Worm (Caenorhabditis elegans) whole organism, L4 larva: ENCODE results near the gene sru-48.
A peak's percentile ranks its signal among the peaks of the same experiment; 100 is the strongest.

Experiments used
- D1046.2 ChIP-seq: fragments of 200-800 bp; sonication (Bioruptor generic); IDR thresholded peaks from 2 replicates; pipeline ENCODE4 v1.3.6; 2022; ENCODE audit warnings: missing genetic modification characterization, missing compliant biosample characterization
- F49E8.2 ChIP-seq: sonication (generic microtip); optimal IDR thresholded peaks from 2 replicates; lab custom pipeline; 2016; ENCODE audit warnings: missing compliant biosample characterization, mild to moderate bottlenecking, missing genetic modification characterization, borderline replicate concordance
- R02D3.7 ChIP-seq: fragments of 150-350 bp; sonication (generic microtip); optimal IDR thresholded peaks from 3 replicates; lab custom pipeline; 2014; ENCODE audit warnings: missing biosample characterization, missing genetic modification characterization
- T26A8.4 ChIP-seq: fragments of 200-800 bp; sonication (Bioruptor generic); IDR thresholded peaks from 2 replicates; pipeline ENCODE4 v1.3.6; 2022; ENCODE audit warnings: missing genetic modification characterization, missing compliant biosample characterization
- Y75B8A.6 ChIP-seq: fragments of 200-800 bp; sonication (Bioruptor generic); IDR thresholded peaks from 2 replicates; pipeline ENCODE4 v1.3.6; 2022; ENCODE audit warnings: missing genetic modification reagents, missing genetic modification characterization, missing compliant biosample characterization
- aha-1 ChIP-seq: fragments of 150-350 bp; peaks from one replicate; lab custom pipeline; 2014; ENCODE audit warnings: missing biosample characterization, missing genetic modification characterization
- attf-4 ChIP-seq: sonication (generic microtip); optimal IDR thresholded peaks from 3 replicates; lab custom pipeline; 2017; ENCODE audit warnings: missing biosample characterization, missing genetic modification characterization
- ces-1 ChIP-seq: fragments of 150-350 bp; sonication (generic microtip); optimal IDR thresholded peaks from 4 replicates; lab custom pipeline; 2014; ENCODE audit warnings: missing biosample characterization, missing genetic modification reagents, missing genetic modification characterization
- ctbp-1 ChIP-seq: fragments of 200-800 bp; sonication (Bioruptor generic); IDR thresholded peaks from 2 replicates; pipeline ENCODE4 v1.3.6; 2022; ENCODE audit warnings: missing genetic modification reagents, missing genetic modification characterization, missing compliant biosample characterization
- daf-12 ChIP-seq: fragments of 150-350 bp; optimal IDR thresholded peaks from 2 replicates; lab custom pipeline; 2014; ENCODE audit warnings: missing biosample characterization, missing genetic modification reagents, missing genetic modification characterization
- daf-16 ChIP-seq, 3 experiments: sonication (generic microtip); optimal IDR thresholded peaks; 2 replicates each; lab custom pipeline; 2016 to 2017; ENCODE audit warnings: missing genetic modification characterization in 3 of 3, missing genetic modification reagents in 3 of 3, mild to moderate bottlenecking in 2 of 3, missing compliant biosample characterization in 2 of 3, missing biosample characterization in 1 of 3, moderate library complexity in 1 of 3
- dmd-6 ChIP-seq: fragments of 200-800 bp; sonication (Bioruptor generic); IDR thresholded peaks from 2 replicates; pipeline ENCODE4 v1.3.6; 2022; ENCODE audit warnings: missing genetic modification reagents, missing genetic modification characterization, missing compliant biosample characterization
- dve-1 ChIP-seq: sonication (generic microtip); optimal IDR thresholded peaks from 2 replicates; lab custom pipeline; 2017; ENCODE audit warnings: antibody characterized with exemption, mild to moderate bottlenecking, missing genetic modification characterization, missing compliant biosample characterization; ENCODE audit not compliant: insufficient read depth
- egl-43 ChIP-seq: fragments of 200-800 bp; sonication (Bioruptor generic); IDR thresholded peaks from 2 replicates; pipeline ENCODE4 v1.3.6; 2022; ENCODE audit warnings: missing genetic modification reagents, missing genetic modification characterization, missing compliant biosample characterization
- fkh-10 ChIP-seq: fragments of 150-350 bp; optimal IDR thresholded peaks from 2 replicates; lab custom pipeline; 2014; ENCODE audit warnings: missing biosample characterization, missing genetic modification reagents, missing genetic modification characterization
- fos-1 ChIP-seq: fragments of 150-350 bp; optimal IDR thresholded peaks from 2 replicates; lab custom pipeline; 2014; ENCODE audit warnings: missing biosample characterization, missing genetic modification characterization
- hlh-11 ChIP-seq: fragments of 200-800 bp; sonication (Bioruptor generic); optimal IDR thresholded peaks from 2 replicates; lab custom pipeline; 2018; ENCODE audit warnings: mild to moderate bottlenecking, missing genetic modification characterization, missing compliant biosample characterization
- jun-1 ChIP-seq: fragments of 150-350 bp; optimal IDR thresholded peaks from 2 replicates; lab custom pipeline; 2014; ENCODE audit warnings: missing biosample characterization, missing genetic modification reagents, missing genetic modification characterization
- lim-7 ChIP-seq: fragments of 200-800 bp; sonication (Bioruptor generic); IDR thresholded peaks from 2 replicates; pipeline ENCODE4 v1.3.6; 2022; ENCODE audit warnings: missing genetic modification characterization, missing compliant biosample characterization
- lin-13 ChIP-seq: fragments of 150-350 bp; optimal IDR thresholded peaks from 2 replicates; lab custom pipeline; 2014; ENCODE audit warnings: missing biosample characterization, missing genetic modification reagents, missing genetic modification characterization
- lin-38 ChIP-seq: fragments of 200-800 bp; sonication (Bioruptor generic); IDR thresholded peaks from 2 replicates; pipeline ENCODE4 v1.3.6; 2022; ENCODE audit warnings: missing genetic modification reagents, missing genetic modification characterization, missing compliant biosample characterization
- lir-3 ChIP-seq: sonication (generic microtip); optimal IDR thresholded peaks from 2 replicates; lab custom pipeline; 2016; ENCODE audit warnings: mild to moderate bottlenecking, missing genetic modification characterization, missing compliant biosample characterization
- madf-5 ChIP-seq, 2 experiments: fragments of 200-800 bp; sonication (Bioruptor generic); IDR thresholded peaks; 2 replicates each; pipeline ENCODE4 v1.3.6; 2022; ENCODE audit warnings: missing compliant biosample characterization in 2 of 2, missing genetic modification characterization in 2 of 2
- madf-9 ChIP-seq: fragments of 200-800 bp; sonication (Bioruptor generic); conservative IDR thresholded peaks from 2 replicates; pipeline ENCODE4 v1.3.6; 2022; ENCODE audit warnings: missing genetic modification reagents, missing genetic modification characterization, missing compliant biosample characterization
- mdl-1 ChIP-seq, 2 experiments: fragments of 150-350 bp in 1 of 2; sonication (generic microtip) in 1 of 2; optimal IDR thresholded peaks; 2 replicates each; lab custom pipeline; 2014 to 2017; ENCODE audit warnings: missing biosample characterization in 2 of 2, missing genetic modification characterization in 2 of 2
- mep-1 ChIP-seq: fragments of 150-350 bp; sonication (generic microtip); optimal IDR thresholded peaks from 3 replicates; lab custom pipeline; 2014; ENCODE audit warnings: missing biosample characterization, missing genetic modification characterization
- mes-2 ChIP-seq: sonication (generic microtip); optimal IDR thresholded peaks from 2 replicates; lab custom pipeline; 2016; ENCODE audit warnings: missing genotype, mild to moderate bottlenecking, missing genetic modification characterization, missing compliant biosample characterization; ENCODE audit not compliant: poor library complexity, severe bottlenecking
- mxl-2 ChIP-seq: fragments of 200-800 bp; sonication (Bioruptor generic); conservative IDR thresholded peaks from 2 replicates; pipeline ENCODE4 v1.3.6; 2022; ENCODE audit warnings: missing genetic modification reagents, missing genetic modification characterization, missing compliant biosample characterization
- mxl-3 ChIP-seq: fragments of 200-800 bp; sonication (Bioruptor generic); optimal IDR thresholded peaks from 2 replicates; lab custom pipeline; 2018; ENCODE audit warnings: mild to moderate bottlenecking, missing genetic modification characterization, missing compliant biosample characterization
- nhr-102 ChIP-seq: sonication (generic microtip); optimal IDR thresholded peaks from 2 replicates; lab custom pipeline; 2016; ENCODE audit warnings: mild to moderate bottlenecking, missing genetic modification characterization, moderate library complexity, missing compliant biosample characterization
- nhr-111 ChIP-seq: fragments of 200-800 bp; sonication (Bioruptor generic); optimal IDR thresholded peaks from 2 replicates; lab custom pipeline; 2018; ENCODE audit warnings: mild to moderate bottlenecking, missing genetic modification characterization, missing compliant biosample characterization
- nhr-28 ChIP-seq: fragments of 150-350 bp; optimal IDR thresholded peaks from 2 replicates; lab custom pipeline; 2014; ENCODE audit warnings: missing biosample characterization, missing genetic modification characterization
- pha-4 ChIP-seq, 2 experiments: fragments of 150-350 bp in 1 of 2; fragments of 200-800 bp in 1 of 2; sonication (Bioruptor generic) in 1 of 2; IDR thresholded peaks in 1 of 2; optimal IDR thresholded peaks in 1 of 2; 2 replicates each; pipeline versions ENCODE4 v1.3.6 to Lab custom; 2014 to 2022; ENCODE audit warnings: missing genetic modification characterization in 2 of 2, missing genetic modification reagents in 2 of 2, missing biosample characterization in 1 of 2, missing compliant biosample characterization in 1 of 2
- php-3 ChIP-seq: fragments of 200-800 bp; sonication (Bioruptor generic); IDR thresholded peaks from 2 replicates; pipeline ENCODE4 v1.3.6; 2022; ENCODE audit warnings: missing genetic modification reagents, missing genetic modification characterization, missing compliant biosample characterization
- pqm-1 ChIP-seq: sonication (generic microtip); optimal IDR thresholded peaks from 2 replicates; lab custom pipeline; 2017; ENCODE audit warnings: missing biosample characterization, missing genetic modification characterization
- set-16 ChIP-seq: fragments of 200-800 bp; sonication (Bioruptor generic); IDR thresholded peaks from 2 replicates; pipeline ENCODE4 v1.3.6; 2022; ENCODE audit warnings: missing genetic modification reagents, missing genetic modification characterization, missing compliant biosample characterization
- skn-1 ChIP-seq: fragments of 150-350 bp; optimal IDR thresholded peaks from 2 replicates; lab custom pipeline; 2014; ENCODE audit warnings: missing biosample characterization, missing genetic modification characterization
- snpc-4 ChIP-seq: fragments of 150-350 bp; optimal IDR thresholded peaks from 2 replicates; lab custom pipeline; 2014; ENCODE audit warnings: missing biosample characterization, missing genetic modification characterization
- unc-62 ChIP-seq, 3 experiments: fragments of 150-350 bp in 1 of 3; sonication (generic microtip); optimal IDR thresholded peaks in 2 of 3; peaks in 1 of 3; 1 replicate in 1 of 3; 2 replicates in 2 of 3; lab custom pipeline; 2014 to 2017; ENCODE audit warnings: missing biosample characterization in 3 of 3, missing genetic modification characterization in 3 of 3, missing genetic modification reagents in 3 of 3, missing genotype in 1 of 3
- vab-7 ChIP-seq: fragments of 200-800 bp; sonication (Bioruptor generic); IDR thresholded peaks from 2 replicates; pipeline ENCODE4 v1.3.6; 2022; ENCODE audit warnings: missing genetic modification reagents, missing genetic modification characterization, missing compliant biosample characterization
- zag-1 ChIP-seq: fragments of 150-350 bp; optimal IDR thresholded peaks from 2 replicates; lab custom pipeline; 2014; ENCODE audit warnings: missing biosample characterization, missing genetic modification characterization
- zip-2 ChIP-seq: fragments of 150-350 bp; optimal IDR thresholded peaks from 2 replicates; lab custom pipeline; 2014; ENCODE audit warnings: missing biosample characterization, missing genetic modification characterization
- ztf-7 ChIP-seq: fragments of 150-350 bp; optimal IDR thresholded peaks from 2 replicates; lab custom pipeline; 2014; ENCODE audit warnings: missing biosample characterization, missing genetic modification characterization

sru-48 gene

ce11 chrX:5210524-5210923 is 30.6 kb downstream of the sru-48 start (continued):
- TF ChIP-seq unc-62 (GFP tag; optimal IDR thresholded peaks at IDR 0.05 in 1 of 2; lab: Kevin White, UChicago) (peak in 1 of 2 experiments; percentile 56), unc-62 (tag; optimal IDR thresholded peaks at IDR 0.05; lab: Kevin White, UChicago) (no peak), lir-3 (tag; lab: Kevin White, UChicago) (no peak), lin-38 (GFP tag; lab: Robert Waterston, UW) (no peak), snpc-4 (no peak), madf-5 (GFP tag; IDR thresholded peaks at IDR 0.05; lab: Robert Waterston, UW) (no peak), pqm-1 (no peak), nhr-102 (tag; lab: Kevin White, UChicago) (no peak), D1046.2 (GFP tag; lab: Robert Waterston, UW) (no peak), ztf-7 (tag; lab: Kevin White, UChicago) (no peak), egl-43 (GFP tag; lab: Robert Waterston, UW) (no peak), mes-2 (tag; lab: Kevin White, UChicago) (peak; percentile 11), F49E8.2 (tag; lab: Kevin White, UChicago) (no peak)

- TF ChIP-seq daf-12 (tag; lab: Kevin White, UChicago) (no peak), hlh-11 (tag; lab: Kevin White, UChicago) (peak; percentile 46), aha-1 (tag; lab: Kevin White, UChicago) (peak; percentile 82), skn-1 (tag; lab: Kevin White, UChicago) (no peak), nhr-28 (peak; percentile 30), pha-4 (GFP tag; IDR thresholded peaks at IDR 0.05; lab: Robert Waterston, UW) (no peak), pha-4 (tag; optimal IDR thresholded peaks at IDR 0.05; lab: Kevin White, UChicago) (no peak), lin-13 (GFP tag; lab: Kevin White, UChicago) (no peak), dve-1 (tag; lab: Kevin White, UChicago) (peak; percentile 28), fkh-10 (GFP tag; lab: Kevin White, UChicago) (no peak), dmd-6 (GFP tag; lab: Robert Waterston, UW) (peak; percentile 36), set-16 (GFP tag; lab: Robert Waterston, UW) (no peak), ctbp-1 (GFP tag; lab: Robert Waterston, UW) (no peak), daf-16 (GFP tag; optimal IDR thresholded peaks at IDR 0.05; lab: Kevin White, UChicago) (no peak), daf-16 (tag; optimal IDR thresholded peaks at IDR 0.05; lab: Kevin White, UChicago) (peak; percentile 6), madf-9 (no peak), mxl-3 (GFP tag; lab: Kevin White, UChicago) (peak; percentile 34)
These were observed 31.1 kb downstream of the sru-48 start for ce11 chrX:5210927-5211655.

ce11 chrX:5213032-5213431 is 33.1 kb downstream of the sru-48 start:
- TF ChIP-seq ces-1 (GFP tag; lab: Kevin White, UChicago), result peak; percentile 23
- TF ChIP-seq nhr-28, result peak; percentile 72
- TF ChIP-seq fos-1, result no peak
- no peak for TF ChIP-seq Y75B8A.6
- TF ChIP-seq mes-2 (tag; lab: Kevin White, UChicago), result peak; percentile 23
- peak; percentile 32 for TF ChIP-seq aha-1 (tag; lab: Kevin White, UChicago)

ce11 chrX:5213565-5213964 is 33.6 kb downstream of the sru-48 start:
- TF ChIP-seq vab-7 (GFP tag; lab: Robert Waterston, UW) (no peak), mdl-1 (tag; optimal IDR thresholded peaks at IDR 0.05; lab: Kevin White, UChicago) (peak in 1 of 2 experiments; percentile 41), T26A8.4 (0 out of 2 replicates have a peak, but pooled peaks have one; percentile 14), lir-3 (tag; lab: Kevin White, UChicago) (no peak), nhr-111 (no peak), zag-1 (tag; lab: Kevin White, UChicago) (no peak), php-3 (GFP tag; lab: Robert Waterston, UW) (peak; percentile 90), daf-16 (GFP tag; optimal IDR thresholded peaks at IDR 0.05; lab: Kevin White, UChicago) (peak in 1 of 2 experiments; percentile 47), daf-16 (tag; optimal IDR thresholded peaks at IDR 0.05; lab: Kevin White, UChicago) (peak; percentile 97), attf-4 (tag; lab: Kevin White, UChicago) (no peak), lim-7 (GFP tag; lab: Robert Waterston, UW) (no peak), D1046.2 (GFP tag; lab: Robert Waterston, UW) (no peak), mep-1 (tag; lab: Kevin White, UChicago) (peak; percentile 46), zip-2 (tag; lab: Kevin White, UChicago) (no peak), jun-1 (no peak), R02D3.7 (tag; lab: Kevin White, UChicago) (no peak), mxl-2 (no peak), daf-12 (tag; lab: Kevin White, UChicago) (no peak), F49E8.2 (tag; lab: Kevin White, UChicago) (no peak)
